Fruit fly (Drosophila melanogaster) whole organism, embryonic: ENCODE measurements around the gene Snx6.

Experiments used
- CG13624 ChIP-seq: fragments of 200-800 bp; sonication (Bioruptor generic); optimal IDR thresholded peaks from 2 replicates; lab custom pipeline; 2016; ENCODE audit warnings: missing biosample characterization, missing genetic modification characterization
- Dek ChIP-seq: fragments of 200-800 bp; sonication (Bioruptor generic); optimal IDR thresholded peaks from 3 replicates; lab custom pipeline; 2019; ENCODE audit warnings: missing biosample characterization, mild to moderate bottlenecking, missing genetic modification characterization, moderate library complexity
- Dip3 ChIP-seq: fragments of 200-800 bp; sonication (Bioruptor generic); optimal IDR thresholded peaks from 3 replicates; lab custom pipeline; 2016; ENCODE audit warnings: missing biosample characterization, missing genetic modification characterization
- tup ChIP-seq: fragments of 200-800 bp; sonication (Bioruptor generic); optimal IDR thresholded peaks from 2 replicates; lab custom pipeline; 2016; ENCODE audit warnings: missing biosample characterization, mild to moderate bottlenecking, missing genetic modification characterization, moderate library complexity

DNA sequence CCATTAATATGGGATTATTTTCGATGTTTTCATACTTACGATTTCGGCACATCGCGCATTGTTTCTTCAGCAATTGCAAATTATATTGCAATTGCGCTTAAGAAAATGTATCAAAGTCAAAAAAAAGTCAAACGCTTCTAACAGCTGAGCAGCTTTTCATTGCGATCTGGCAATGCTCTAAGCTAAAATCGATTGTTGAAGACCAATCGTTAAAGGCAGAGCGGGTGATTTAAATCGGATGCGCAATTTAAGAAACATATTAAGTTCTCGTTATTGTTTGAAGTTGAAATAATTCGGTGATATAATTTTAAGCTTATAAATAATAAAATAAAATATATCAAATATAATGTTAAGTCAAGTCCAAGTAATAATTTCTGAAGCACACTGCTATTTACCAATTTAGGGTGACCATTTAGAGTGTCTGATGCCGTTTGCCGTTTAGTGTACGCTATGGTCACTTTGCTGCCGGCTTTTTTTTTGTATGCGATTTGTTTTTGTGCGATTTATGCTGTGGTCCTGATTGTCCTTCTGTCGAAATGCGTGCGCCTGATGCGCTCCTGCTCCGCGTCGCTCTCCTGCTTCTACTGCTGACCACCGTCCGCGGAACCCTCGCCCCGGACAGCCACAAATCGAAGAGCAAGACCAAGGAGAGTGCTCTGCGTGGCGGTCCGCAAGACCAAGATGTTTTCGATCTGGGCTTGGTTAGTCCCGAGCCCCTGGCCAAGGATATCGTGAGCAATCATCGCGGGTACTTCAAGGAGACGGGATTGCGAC, 23.6 kb downstream of the Snx6 start, which contains the start of the genes CG8475 and CG8460:
- TF ChIP-seq Dip3 (GFP tag; lab: Kevin White, UChicago), result no peak
- no peak for TF ChIP-seq tup (GFP tag; lab: Kevin White, UChicago)
- no peak for TF ChIP-seq CG13624 (GFP tag; lab: Kevin White, UChicago)
- TF ChIP-seq Dek (tag; lab: Kevin White, UChicago), result no peak
